Worm (Caenorhabditis elegans) whole organism, L4 larva: ENCODE measurements around the gene vnut-1.

ENCODE experiments used
- F37D6.2 ChIP-seq: sonication (generic microtip); optimal IDR thresholded peaks from 2 replicates; lab custom pipeline; 2016; ENCODE audit warnings: mild to moderate bottlenecking, missing genetic modification characterization, missing compliant biosample characterization
- R02D3.7 ChIP-seq: fragments of 150-350 bp; sonication (generic microtip); optimal IDR thresholded peaks from 3 replicates; lab custom pipeline; 2014; ENCODE audit warnings: missing biosample characterization, missing genetic modification characterization
- Y48G9A.11 ChIP-seq: fragments of 200-800 bp; sonication (Bioruptor generic); IDR thresholded peaks from 2 replicates; pipeline ENCODE4 v1.3.6; 2022; ENCODE audit warnings: missing genetic modification reagents, missing genetic modification characterization, missing compliant biosample characterization
- Y5F2A.4 ChIP-seq: fragments of 200-800 bp; sonication (Bioruptor generic); optimal IDR thresholded peaks from 2 replicates; lab custom pipeline; 2018; ENCODE audit warnings: mild to moderate bottlenecking, missing genetic modification characterization, missing compliant biosample characterization
- Y75B8A.6 ChIP-seq: fragments of 200-800 bp; sonication (Bioruptor generic); IDR thresholded peaks from 2 replicates; pipeline ENCODE4 v1.3.6; 2022; ENCODE audit warnings: missing genetic modification reagents, missing genetic modification characterization, missing compliant biosample characterization
- ZK546.5 ChIP-seq, 2 experiments: sonication (generic microtip); optimal IDR thresholded peaks; 2 replicates each; lab custom pipeline; 2017; ENCODE audit warnings: missing biosample characterization in 2 of 2, missing genetic modification characterization in 2 of 2
- ama-1 ChIP-seq: fragments of 150-350 bp; optimal IDR thresholded peaks from 2 replicates; lab custom pipeline; 2014; ENCODE audit warnings: inconsistent platforms, mixed read lengths
- arid-1 ChIP-seq: fragments of 200-800 bp; sonication (Bioruptor generic); conservative IDR thresholded peaks from 2 replicates; pipeline ENCODE4 v1.3.6; 2022; ENCODE audit warnings: missing genetic modification reagents, missing genetic modification characterization, missing compliant biosample characterization
- ceh-20 ChIP-seq: fragments of 200-800 bp; sonication (Bioruptor generic); IDR thresholded peaks from 2 replicates; pipeline ENCODE4 v1.3.6; 2022; ENCODE audit warnings: missing genetic modification reagents, missing genetic modification characterization, missing compliant biosample characterization
- ceh-28 ChIP-seq: fragments of 150-350 bp; optimal IDR thresholded peaks from 2 replicates; lab custom pipeline; 2014; ENCODE audit warnings: missing biosample characterization, missing genetic modification reagents, missing genetic modification characterization
- ceh-44 ChIP-seq: fragments of 200-800 bp; sonication (Bioruptor generic); IDR thresholded peaks from 2 replicates; pipeline ENCODE4 v1.3.6; 2022; ENCODE audit warnings: missing genetic modification reagents, missing genetic modification characterization, missing compliant biosample characterization
- ceh-62 ChIP-seq: sonication (generic microtip); optimal IDR thresholded peaks from 2 replicates; lab custom pipeline; 2017; ENCODE audit warnings: missing biosample characterization, missing genetic modification characterization
- ces-1 ChIP-seq: fragments of 150-350 bp; sonication (generic microtip); optimal IDR thresholded peaks from 4 replicates; lab custom pipeline; 2014; ENCODE audit warnings: missing biosample characterization, missing genetic modification reagents, missing genetic modification characterization
- daf-8 ChIP-seq: fragments of 200-800 bp; sonication (Bioruptor generic); IDR thresholded peaks from 2 replicates; pipeline ENCODE4 v1.3.6; 2022; ENCODE audit warnings: missing genetic modification characterization, missing compliant biosample characterization
- dmd-8 ChIP-seq: fragments of 200-800 bp; sonication (Bioruptor generic); IDR thresholded peaks from 2 replicates; pipeline ENCODE4 v1.3.6; 2022; ENCODE audit warnings: missing genetic modification characterization, missing compliant biosample characterization
- dmd-9 ChIP-seq: fragments of 200-800 bp; sonication (Bioruptor generic); IDR thresholded peaks from 2 replicates; pipeline ENCODE4 v1.3.6; 2022; ENCODE audit warnings: missing genetic modification reagents, missing genetic modification characterization, missing compliant biosample characterization
- dpl-1 ChIP-seq: fragments of 150-350 bp; optimal IDR thresholded peaks from 2 replicates; lab custom pipeline; 2014; ENCODE audit warnings: missing biosample characterization, missing genetic modification reagents, missing genetic modification characterization
- duxl-1 ChIP-seq: sonication (generic microtip); optimal IDR thresholded peaks from 2 replicates; lab custom pipeline; 2016; ENCODE audit warnings: mild to moderate bottlenecking, missing genetic modification characterization, moderate library complexity, missing compliant biosample characterization; ENCODE audit not compliant: poor library complexity
- fos-1 ChIP-seq: fragments of 150-350 bp; optimal IDR thresholded peaks from 2 replicates; lab custom pipeline; 2014; ENCODE audit warnings: missing biosample characterization, missing genetic modification characterization
- hmg-1.1 ChIP-seq: fragments of 200-800 bp; sonication (Bioruptor generic); IDR thresholded peaks from 2 replicates; pipeline ENCODE4 v1.3.6; 2022; ENCODE audit warnings: missing genetic modification reagents, missing genetic modification characterization, missing compliant biosample characterization
- jun-1 ChIP-seq: fragments of 150-350 bp; optimal IDR thresholded peaks from 2 replicates; lab custom pipeline; 2014; ENCODE audit warnings: missing biosample characterization, missing genetic modification reagents, missing genetic modification characterization
- lim-7 ChIP-seq: fragments of 200-800 bp; sonication (Bioruptor generic); IDR thresholded peaks from 2 replicates; pipeline ENCODE4 v1.3.6; 2022; ENCODE audit warnings: missing genetic modification characterization, missing compliant biosample characterization
- lin-38 ChIP-seq: fragments of 200-800 bp; sonication (Bioruptor generic); IDR thresholded peaks from 2 replicates; pipeline ENCODE4 v1.3.6; 2022; ENCODE audit warnings: missing genetic modification reagents, missing genetic modification characterization, missing compliant biosample characterization
- lin-39 ChIP-seq: fragments of 150-350 bp; optimal IDR thresholded peaks from 2 replicates; lab custom pipeline; 2014; ENCODE audit warnings: missing biosample characterization, missing genetic modification reagents, missing genetic modification characterization
- lsy-2 ChIP-seq, 2 experiments: fragments of 150-350 bp in 1 of 2; sonication (generic microtip) in 1 of 2; optimal IDR thresholded peaks; 2 replicates each; lab custom pipeline; 2014 to 2017; ENCODE audit warnings: missing biosample characterization in 2 of 2, missing genetic modification characterization in 2 of 2
- madf-9 ChIP-seq: fragments of 200-800 bp; sonication (Bioruptor generic); conservative IDR thresholded peaks from 2 replicates; pipeline ENCODE4 v1.3.6; 2022; ENCODE audit warnings: missing genetic modification reagents, missing genetic modification characterization, missing compliant biosample characterization
- mep-1 ChIP-seq: fragments of 150-350 bp; sonication (generic microtip); optimal IDR thresholded peaks from 3 replicates; lab custom pipeline; 2014; ENCODE audit warnings: missing biosample characterization, missing genetic modification characterization
- mes-2 ChIP-seq: sonication (generic microtip); optimal IDR thresholded peaks from 2 replicates; lab custom pipeline; 2016; ENCODE audit warnings: missing genotype, mild to moderate bottlenecking, missing genetic modification characterization, missing compliant biosample characterization; ENCODE audit not compliant: poor library complexity, severe bottlenecking
- nhr-28 ChIP-seq: fragments of 150-350 bp; optimal IDR thresholded peaks from 2 replicates; lab custom pipeline; 2014; ENCODE audit warnings: missing biosample characterization, missing genetic modification characterization
- nhr-6 ChIP-seq: fragments of 150-350 bp; optimal IDR thresholded peaks from 2 replicates; lab custom pipeline; 2014; ENCODE audit warnings: missing biosample characterization, missing genetic modification characterization
- pha-4 ChIP-seq, 2 experiments: fragments of 150-350 bp in 1 of 2; fragments of 200-800 bp in 1 of 2; sonication (Bioruptor generic) in 1 of 2; IDR thresholded peaks in 1 of 2; optimal IDR thresholded peaks in 1 of 2; 2 replicates each; pipeline versions ENCODE4 v1.3.6 to Lab custom; 2014 to 2022; ENCODE audit warnings: missing genetic modification characterization in 2 of 2, missing genetic modification reagents in 2 of 2, missing biosample characterization in 1 of 2, missing compliant biosample characterization in 1 of 2
- php-3 ChIP-seq: fragments of 200-800 bp; sonication (Bioruptor generic); IDR thresholded peaks from 2 replicates; pipeline ENCODE4 v1.3.6; 2022; ENCODE audit warnings: missing genetic modification reagents, missing genetic modification characterization, missing compliant biosample characterization
- pqm-1 ChIP-seq: sonication (generic microtip); optimal IDR thresholded peaks from 2 replicates; lab custom pipeline; 2017; ENCODE audit warnings: missing biosample characterization, missing genetic modification characterization
- rbr-2 ChIP-seq: sonication (generic microtip); optimal IDR thresholded peaks from 2 replicates; lab custom pipeline; 2016; ENCODE audit warnings: missing genotype, missing genetic modification characterization, missing compliant biosample characterization
- sdz-12 ChIP-seq: fragments of 200-800 bp; sonication (Bioruptor generic); optimal IDR thresholded peaks from 2 replicates; lab custom pipeline; 2018; ENCODE audit warnings: mild to moderate bottlenecking, missing genetic modification characterization, missing compliant biosample characterization
- set-16 ChIP-seq: fragments of 200-800 bp; sonication (Bioruptor generic); IDR thresholded peaks from 2 replicates; pipeline ENCODE4 v1.3.6; 2022; ENCODE audit warnings: missing genetic modification reagents, missing genetic modification characterization, missing compliant biosample characterization
- snpc-1.2 ChIP-seq: fragments of 200-800 bp; sonication (Bioruptor generic); IDR thresholded peaks from 2 replicates; pipeline ENCODE4 v1.3.6; 2022; ENCODE audit warnings: missing genetic modification reagents, missing genetic modification characterization, missing compliant biosample characterization
- tra-1 ChIP-seq: fragments of 200-800 bp; sonication (Bioruptor generic); IDR thresholded peaks from 2 replicates; pipeline ENCODE4 v1.3.6; 2022; ENCODE audit warnings: missing genetic modification reagents, missing genetic modification characterization, missing compliant biosample characterization
- unc-130 ChIP-seq: sonication (generic microtip); optimal IDR thresholded peaks from 2 replicates; lab custom pipeline; 2016; ENCODE audit warnings: missing genetic modification reagents, missing genetic modification characterization, missing compliant biosample characterization
- unc-39 ChIP-seq: sonication (generic microtip); optimal IDR thresholded peaks from 2 replicates; lab custom pipeline; 2017; ENCODE audit warnings: missing biosample characterization, missing genetic modification characterization
- vab-7 ChIP-seq: fragments of 200-800 bp; sonication (Bioruptor generic); IDR thresholded peaks from 2 replicates; pipeline ENCODE4 v1.3.6; 2022; ENCODE audit warnings: missing genetic modification reagents, missing genetic modification characterization, missing compliant biosample characterization
- zfp-2 ChIP-seq: sonication (generic microtip); optimal IDR thresholded peaks from 2 replicates; lab custom pipeline; 2016; ENCODE audit warnings: mild to moderate bottlenecking, missing genetic modification characterization, missing compliant biosample characterization
- ztf-7 ChIP-seq: fragments of 150-350 bp; optimal IDR thresholded peaks from 2 replicates; lab custom pipeline; 2014; ENCODE audit warnings: missing biosample characterization, missing genetic modification characterization

vnut-1 gene

DNA sequence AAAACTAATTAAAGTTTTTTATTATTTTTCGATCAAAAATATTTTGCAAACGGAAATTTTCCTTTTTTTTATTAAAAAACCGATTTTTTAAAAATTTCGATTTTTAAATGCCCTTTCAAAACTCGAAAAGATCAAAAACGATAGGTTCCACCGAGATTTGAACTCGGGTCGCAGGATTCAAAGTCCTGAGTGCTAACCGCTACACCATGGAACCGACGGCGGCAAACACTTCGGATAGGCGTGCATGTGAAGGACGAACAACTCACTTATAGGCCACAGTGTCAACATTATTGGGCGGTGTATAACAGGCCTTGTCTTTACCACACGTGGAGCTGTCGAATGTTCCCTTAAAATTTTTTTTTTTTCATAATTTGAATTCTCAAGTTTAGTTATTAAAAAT is 14.9 kb upstream of the vnut-1 start (continued):
- no peak for TF ChIP-seq unc-130 (GFP tag; lab: Kevin White, UChicago)
- TF ChIP-seq set-16 (GFP tag; lab: Robert Waterston, UW): no peak
- TF ChIP-seq fos-1: no peak
- no peak for TF ChIP-seq tra-1
- no peak for TF ChIP-seq dpl-1
- no peak; the same call in 1 of the 2 replicates for TF ChIP-seq lim-7 (GFP tag; lab: Robert Waterston, UW)
- no peak for TF ChIP-seq jun-1 (tag; lab: Kevin White, UChicago)
- TF ChIP-seq daf-8 (GFP tag; lab: Robert Waterston, UW): no peak
- TF ChIP-seq mes-2 (tag; lab: Kevin White, UChicago): peak; percentile 71
- no peak for TF ChIP-seq Y75B8A.6
- no peak for TF ChIP-seq duxl-1 (tag; lab: Kevin White, UChicago)
- peak; percentile 51; the same call in 1 of the 2 replicates for TF ChIP-seq hmg-1.1 (GFP tag; lab: Robert Waterston, UW)
- no peak for TF ChIP-seq ama-1 (lab: Kevin White, UChicago)
- no peak for TF ChIP-seq zfp-2 (tag; lab: Kevin White, UChicago)
- no peak for TF ChIP-seq Y5F2A.4
- no peak for TF ChIP-seq ceh-20
- no peak for TF ChIP-seq ceh-44 (GFP tag; lab: Robert Waterston, UW)
- no peak for TF ChIP-seq rbr-2 (tag; lab: Kevin White, UChicago)
- no peak for TF ChIP-seq Y48G9A.11 (GFP tag; lab: Robert Waterston, UW)
- no peak for TF ChIP-seq ces-1 (GFP tag; lab: Kevin White, UChicago)
- no peak for TF ChIP-seq pqm-1
- TF ChIP-seq php-3 (GFP tag; lab: Robert Waterston, UW): peak; percentile 19; the same call in 1 of the 2 replicates
- TF ChIP-seq ceh-62 (tag; lab: Kevin White, UChicago): no peak
- TF ChIP-seq ztf-7 (tag; lab: Kevin White, UChicago): no peak
- no peak for TF ChIP-seq nhr-28
- no peak for TF ChIP-seq ceh-28 (tag; lab: Kevin White, UChicago)
- 0 out of 2 replicates have a peak, but pooled peaks have one; percentile 27 for TF ChIP-seq madf-9 (GFP tag; lab: Robert Waterston, UW)
- no peak for TF ChIP-seq dmd-8 (GFP tag; lab: Robert Waterston, UW)
- TF ChIP-seq unc-39 (tag; lab: Kevin White, UChicago): no peak
- no peak for TF ChIP-seq lin-39 (tag; lab: Kevin White, UChicago)
- no peak for TF ChIP-seq R02D3.7 (tag; lab: Kevin White, UChicago)
- peak; percentile 9 for TF ChIP-seq nhr-6 (tag; lab: Kevin White, UChicago)
- TF ChIP-seq ZK546.5 (tag; optimal IDR thresholded peaks at IDR 0.05; lab: Kevin White, UChicago): no peak
- no peak for TF ChIP-seq sdz-12
- peak; percentile 49; the same call in 1 of the 2 replicates for TF ChIP-seq lin-38
- no peak for TF ChIP-seq snpc-1.2 (GFP tag; lab: Robert Waterston, UW)
- TF ChIP-seq vab-7 (GFP tag; lab: Robert Waterston, UW): 0 out of 2 replicates have a peak, but pooled peaks have one; percentile 47
- TF ChIP-seq arid-1 (GFP tag; lab: Robert Waterston, UW): no peak
- TF ChIP-seq lsy-2 (tag; optimal IDR thresholded peaks at IDR 0.05; lab: Kevin White, UChicago): peak in 1 of 2 experiments; percentile 16
- no peak for TF ChIP-seq F37D6.2
- no peak for TF ChIP-seq dmd-9 (GFP tag; lab: Robert Waterston, UW)
- TF ChIP-seq mep-1 (tag; lab: Kevin White, UChicago): peak; percentile 28
- peak; percentile 46; the same call in 1 of the 2 replicates for TF ChIP-seq pha-4 (GFP tag; IDR thresholded peaks at IDR 0.05; lab: Robert Waterston, UW)
- TF ChIP-seq pha-4 (tag; optimal IDR thresholded peaks at IDR 0.05; lab: Kevin White, UChicago): no peak
